Fruit fly (Drosophila melanogaster) S2 (cell line): ENCODE data around the gene CG32249.

Source experiments
- CG8478 ChIP-seq: fragments of >200 bp; optimal IDR thresholded peaks from 2 replicates; lab custom pipeline; 2018
- CTCF ChIP-seq, 2 experiments: fragments of >200 bp; optimal IDR thresholded peaks; 2 replicates each; lab custom pipeline; 2018

CG32249 gene

DNA sequence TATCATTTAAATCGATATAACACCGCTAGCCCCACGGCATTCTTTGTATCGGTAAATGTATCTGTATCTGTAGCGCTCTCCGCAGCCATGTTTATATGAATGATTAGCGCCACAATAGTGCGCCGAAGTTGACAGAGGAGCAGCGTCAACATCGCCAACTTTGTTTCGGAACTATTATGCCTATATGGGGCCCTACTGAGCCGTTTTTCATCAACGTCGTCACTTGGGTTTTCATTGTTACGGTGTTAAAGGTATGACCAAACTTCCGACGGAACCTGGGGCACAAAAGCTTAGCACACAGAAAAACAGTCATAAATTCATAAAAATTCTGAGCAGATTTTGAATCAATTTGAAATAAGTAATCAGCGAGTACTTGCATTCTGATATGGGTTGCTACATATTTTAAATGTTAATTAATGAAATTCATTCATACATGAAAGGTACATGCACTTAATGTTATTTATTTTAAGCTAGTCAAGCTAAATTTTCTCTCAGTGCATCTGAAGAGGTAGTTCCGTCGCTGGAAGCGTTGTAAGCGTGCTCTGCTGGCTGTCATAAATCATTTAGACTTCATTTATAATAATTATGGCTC, 8.3 kb upstream of the CG32249 start, which contains the start of gene CG15023:
Gene CG15023, minus strand, starts transcription at position 51 of the 592 bp plus-strand sequence.
- TF ChIP-seq CG8478 (no peak), CTCF (optimal IDR thresholded peaks at IDR 0.05; lab: Kevin White, UChicago) (no peak)

- TF ChIP-seq CG8478 = no peak
- TF ChIP-seq CTCF (optimal IDR thresholded peaks at IDR 0.05; lab: Kevin White, UChicago) = no peak
These were observed 6.0 kb upstream of the CG32249 start, which contains the start of gene CG15024 for dm6 chr3L:4463773-4464301. Gene CG15024, minus strand, starts transcription at chr3L:4463823.

- TF ChIP-seq CG8478 (no peak), CTCF (optimal IDR thresholded peaks at IDR 0.05; lab: Kevin White, UChicago) (no peak)
These were observed 3.3 kb upstream of the CG32249 start, which contains the start of gene CG32241 for dm6 chr3L:4466530-4466929. Gene CG32241, minus strand, starts transcription at chr3L:4466630.

dm6 chr3L:4471449-4471848, 1.6 kb downstream of the CG32249 start, which contains the start of gene CG32248:
Gene CG32248, plus strand, starts transcription at chr3L:4471749.
- TF ChIP-seq CTCF (optimal IDR thresholded peaks at IDR 0.05; lab: Kevin White, UChicago) (no peak), CG8478 (no peak)

DNA sequence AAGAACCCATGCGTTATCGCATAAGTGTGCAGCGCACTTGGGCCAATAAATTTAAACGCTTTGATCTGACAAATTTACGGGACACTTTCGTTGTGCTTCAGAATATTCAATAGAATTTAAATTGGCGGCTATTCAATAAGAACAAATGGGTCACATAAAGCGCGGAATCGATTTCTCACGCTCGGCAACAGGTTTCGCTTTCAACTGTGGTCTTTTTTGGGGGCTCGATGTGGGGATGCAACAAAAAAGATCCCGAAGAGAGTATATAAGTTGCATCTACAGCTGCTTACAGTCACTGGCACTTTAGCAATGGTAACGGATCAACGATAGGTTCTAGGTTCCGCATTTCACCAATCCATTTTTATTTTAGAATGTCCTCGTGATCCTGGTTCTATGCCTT, 3.0 kb downstream of the CG32249 start, which contains the start of gene CG11349:
Gene CG11349, plus strand, starts transcription at position 301 of the 400 bp plus-strand sequence.
- TF ChIP-seq CG8478 = no peak
- TF ChIP-seq CTCF (optimal IDR thresholded peaks at IDR 0.05; lab: Kevin White, UChicago) = no peak

DNA sequence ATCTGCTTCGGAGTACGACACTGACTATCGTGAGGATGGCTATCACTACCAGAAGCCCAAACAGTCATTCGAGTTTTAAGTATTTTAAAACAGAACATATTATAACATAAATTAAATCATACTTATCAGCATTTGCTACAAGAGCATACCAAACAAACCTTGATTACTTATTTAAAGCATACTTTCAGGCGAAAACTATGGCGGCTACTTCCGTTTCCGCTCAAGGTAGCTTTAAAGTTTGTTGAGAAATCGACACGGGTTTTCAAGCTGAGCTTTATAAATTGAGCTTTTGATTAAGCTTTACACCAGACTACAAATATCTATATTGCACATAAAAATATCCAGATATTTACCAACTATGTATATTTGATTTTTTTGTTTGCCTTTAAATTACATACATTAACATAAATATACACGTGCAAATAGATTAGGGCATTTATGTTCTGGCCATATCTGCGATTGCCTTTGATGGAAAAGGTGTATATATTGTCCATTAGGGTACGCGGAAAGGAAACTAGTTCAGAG, 5.2 kb downstream of the CG32249 start:
- TF ChIP-seq CTCF (optimal IDR thresholded peaks at IDR 0.05; lab: Kevin White, UChicago) (no peak), CG8478 (no peak)

- TF ChIP-seq CTCF (optimal IDR thresholded peaks at IDR 0.05; lab: Kevin White, UChicago) = no peak
- TF ChIP-seq CG8478 = no peak
These were observed 5.9 kb downstream of the CG32249 start for dm6 chr3L:4475704-4476103.

DNA sequence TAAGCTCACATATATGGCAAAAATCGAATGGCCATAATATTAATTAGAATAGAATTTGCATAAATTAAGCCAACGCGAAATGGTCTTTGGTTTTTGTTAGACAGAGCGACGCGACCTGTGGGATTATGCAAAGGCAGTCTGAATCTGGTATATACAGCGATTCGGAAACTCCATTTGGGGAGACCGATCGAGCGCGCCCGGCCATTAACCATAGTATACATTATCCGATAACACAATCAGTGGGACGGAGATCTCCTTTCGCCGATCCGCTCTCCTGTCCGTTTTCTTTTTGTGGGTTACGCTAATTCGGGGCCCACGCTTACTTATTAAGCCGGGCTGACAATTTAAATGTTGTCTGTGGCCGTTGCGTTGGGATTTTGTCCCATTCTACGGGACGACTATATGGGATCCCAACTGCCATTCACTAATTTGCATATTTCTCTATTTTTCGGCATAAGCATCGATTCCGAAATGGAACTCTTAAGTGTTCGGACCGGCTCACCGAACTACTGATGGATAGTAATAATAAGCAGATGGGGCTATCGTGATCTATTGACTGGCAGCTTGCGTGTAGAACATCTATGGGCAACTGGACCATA, 8.0 kb downstream of the CG32249 start:
- TF ChIP-seq CG8478 (no peak), CTCF (optimal IDR thresholded peaks at IDR 0.05; lab: Kevin White, UChicago) (no peak)

dm6 chr3L:4479938-4480337, 10.1 kb downstream of the CG32249 start, which contains the start of gene CG7465:
Gene CG7465, plus strand, starts transcription at chr3L:4480283.
- TF ChIP-seq CG8478 (no peak), CTCF (optimal IDR thresholded peaks at IDR 0.05; lab: Kevin White, UChicago) (no peak)

DNA sequence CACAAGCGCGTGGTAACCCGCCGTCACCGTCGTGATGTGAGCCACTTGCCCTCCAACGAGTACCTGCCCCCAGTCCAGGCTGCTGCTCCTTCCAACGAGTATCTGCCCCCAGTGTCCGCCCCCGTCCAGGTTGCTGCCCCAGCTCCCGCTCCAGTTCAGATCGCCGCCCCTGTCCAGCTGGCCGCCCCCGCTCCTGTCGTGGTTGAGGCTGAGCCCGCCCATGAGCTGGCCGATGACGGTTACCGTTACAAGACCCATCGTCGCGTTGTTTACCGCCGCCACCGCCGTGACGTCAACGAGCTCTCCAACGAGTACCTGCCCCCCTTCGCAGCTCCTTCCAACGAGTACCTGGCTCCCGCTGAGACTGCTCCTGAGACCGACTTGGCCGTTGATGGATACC, 11.0 kb downstream of the CG32249 start:
- no peak for TF ChIP-seq CTCF (optimal IDR thresholded peaks at IDR 0.05; lab: Kevin White, UChicago)
- TF ChIP-seq CG8478 = no peak

- TF ChIP-seq CTCF (optimal IDR thresholded peaks at IDR 0.05; lab: Kevin White, UChicago) (no peak), CG8478 (no peak)
These were observed 12.7 kb downstream of the CG32249 start, which contains the start of gene CG11350 for dm6 chr3L:4482509-4482908. Gene CG11350, plus strand, starts transcription at chr3L:4482809.

- TF ChIP-seq CTCF (optimal IDR thresholded peaks at IDR 0.05; lab: Kevin White, UChicago) (no peak), CG8478 (no peak)
These were observed 14.8 kb downstream of the CG32249 start for dm6 chr3L:4484623-4485022.

- no peak for TF ChIP-seq CTCF (optimal IDR thresholded peaks at IDR 0.05; lab: Kevin White, UChicago)
- no peak for TF ChIP-seq CG8478
These were observed 19.7 kb downstream of the CG32249 start for dm6 chr3L:4489490-4489889.

dm6 chr3L:4490702-4491243, 21.0 kb downstream of the CG32249 start, which contains the start of gene CG13722:
Gene CG13722, minus strand, starts transcription at chr3L:4490963.
- TF ChIP-seq CG8478 (no peak), CTCF (optimal IDR thresholded peaks at IDR 0.05; lab: Kevin White, UChicago) (no peak)

- TF ChIP-seq CG8478 = no peak
- TF ChIP-seq CTCF (optimal IDR thresholded peaks at IDR 0.05; lab: Kevin White, UChicago) = no peak
These were observed 23.8 kb downstream of the CG32249 start for dm6 chr3L:4493609-4494008.

DNA sequence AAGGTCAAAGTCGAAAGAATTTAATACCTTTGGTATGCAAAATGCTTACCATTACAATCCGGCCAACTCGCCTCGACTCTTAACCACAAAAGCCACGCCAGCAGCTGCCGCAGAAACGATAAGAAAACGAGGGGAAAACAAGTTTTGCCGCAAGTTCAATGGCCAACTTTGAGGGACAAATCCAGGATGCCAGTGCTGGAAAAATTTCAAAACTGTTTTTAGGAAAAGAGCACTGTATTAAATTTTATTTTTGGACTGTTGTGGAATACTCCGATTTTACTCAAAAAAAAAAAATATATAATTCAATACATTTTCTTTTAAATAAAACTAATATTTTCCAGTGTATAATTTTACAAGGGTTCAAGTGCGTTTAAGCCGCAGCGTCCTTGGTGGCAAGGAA, 24.8 kb downstream of the CG32249 start:
- TF ChIP-seq CG8478 (no peak), CTCF (optimal IDR thresholded peaks at IDR 0.05; lab: Kevin White, UChicago) (no peak)
